Fruit fly (Drosophila melanogaster): ENCODE measurements around the gene ppk18.

Gene ppk18

dm6 chr2L:9785917-9786432 lies 15.2 kb upstream of the ppk18 start (continued):
- TF ChIP-seq CG8290 (GFP tag; optimal IDR thresholded peaks at IDR 0.05) = no peak
- peak in 1 of 2 experiments; percentile 8 for TF ChIP-seq CG8290 (tag; optimal IDR thresholded peaks at IDR 0.05)
- peak; percentile 22 for TF ChIP-seq nom (GFP tag; optimal IDR thresholded peaks at IDR 0.05)
- TF ChIP-seq caup (GFP tag; optimal IDR thresholded peaks at IDR 0.05; ENCODE audit: severe bottlenecking) = peak; percentile 14
- TF ChIP-seq chinmo (GFP tag; IDR thresholded peaks at IDR 0.05; ENCODE audit: partially characterized antibody) = peak; percentile 78; the same call in 1 of the 4 replicates
- peak; percentile 95 for TF ChIP-seq abd-A (tag; optimal IDR thresholded peaks at IDR 0.05)

- peak; percentile 4 for TF ChIP-seq sens (GFP tag)
- no peak for TF ChIP-seq CG16779 (GFP tag; IDR thresholded peaks at IDR 0.05)
Observed at dm6 chr2L:9784468-9784867, 13.7 kb upstream of the ppk18 start.

DNA sequence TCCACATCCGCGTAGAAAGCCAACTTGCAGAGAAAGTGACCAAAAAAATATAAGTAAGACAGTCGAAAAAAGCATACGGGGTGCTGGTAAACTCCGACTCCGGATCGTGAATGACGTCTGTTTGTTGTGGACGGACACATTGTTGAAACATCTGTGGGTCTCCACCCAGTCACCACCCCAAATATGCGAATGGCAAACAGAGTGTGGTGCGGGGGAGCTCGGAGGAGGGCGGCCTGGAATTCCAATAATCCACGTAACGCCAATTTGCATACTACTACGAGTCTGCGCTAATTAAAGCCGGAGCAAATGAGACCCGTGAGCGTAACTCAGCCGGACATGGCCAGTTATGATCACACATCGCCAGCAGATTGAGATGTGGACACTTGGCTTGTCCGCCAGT lies 12.3 kb upstream of the ppk18 start:
- TF ChIP-seq peb (GFP tag; IDR thresholded peaks at IDR 0.05) (no peak), CG6854 (GFP tag; optimal IDR thresholded peaks at IDR 0.05) (no peak), CG11247 (GFP tag; IDR thresholded peaks at IDR 0.05) (no peak), CG13287 (GFP tag; IDR thresholded peaks at IDR 0.05; ENCODE audit: partially characterized antibody) (no peak), CG9215 (GFP tag; IDR thresholded peaks at IDR 0.05) (no peak), E2f1 (GFP tag; IDR thresholded peaks at IDR 0.05) (no peak), B-H2 (GFP tag; optimal IDR thresholded peaks at IDR 0.05) (no peak), Nf-YC (tag; optimal IDR thresholded peaks at IDR 0.05) (no peak), CG12104 (GFP tag; optimal IDR thresholded peaks at IDR 0.05) (no peak), Ets97D (GFP tag; optimal IDR thresholded peaks at IDR 0.05) (no peak), HLHmδ (GFP tag; optimal IDR thresholded peaks at IDR 0.05) (no peak), nerfin-2 (GFP tag; IDR thresholded peaks at IDR 0.05; ENCODE audit: partially characterized antibody) (no peak), Drgx (GFP tag; IDR thresholded peaks at IDR 0.05) (no peak), CG11398 (GFP tag; optimal IDR thresholded peaks at IDR 0.05) (no peak), sd (tag; optimal IDR thresholded peaks at IDR 0.05) (peak; percentile 79), vnd (GFP tag; IDR thresholded peaks at IDR 0.05; ENCODE audit: partially characterized antibody) (no peak), CG42726 (GFP tag; IDR thresholded peaks at IDR 0.05; ENCODE audit: partially characterized antibody) (0 out of 2 replicates have a peak, but pooled peaks have one; percentile 13), Med (GFP tag) (peak; percentile 4), tap (tag; optimal IDR thresholded peaks at IDR 0.05) (no peak), CG4820 (GFP tag; optimal IDR thresholded peaks at IDR 0.05) (no peak)

DNA sequence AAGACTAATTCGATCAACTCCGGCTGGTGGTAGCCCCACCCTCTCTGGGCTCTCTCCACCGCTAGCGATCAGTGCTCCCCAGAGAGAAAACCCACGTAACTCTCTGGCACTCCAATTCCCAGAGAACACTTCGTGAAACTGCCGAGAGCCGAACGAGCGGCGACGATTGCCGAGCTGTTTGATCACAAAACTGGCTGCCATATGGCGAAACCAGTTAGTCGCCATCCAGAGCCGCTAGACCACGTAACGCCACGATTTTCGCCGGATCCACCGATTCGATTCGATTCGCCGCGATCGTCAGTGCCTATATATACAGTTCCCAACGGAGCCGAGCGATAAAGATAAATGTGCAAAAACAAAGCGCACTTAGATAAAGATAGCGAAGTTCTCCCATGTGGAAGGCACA lies 11.4 kb upstream of the ppk18 start, which contains the start of gene IP3K1:
TSS of gene IP3K1 (plus strand) at position 209 of the 406 bp plus-strand sequence.
- peak; percentile 82 for TF ChIP-seq gro (GFP tag; optimal IDR thresholded peaks at IDR 0.05)
- peak; percentile 51 for TF ChIP-seq Hmr (GFP tag; optimal IDR thresholded peaks at IDR 0.05)
- no peak; the same call in 1 of the 2 replicates for TF ChIP-seq CG14014 (GFP tag; IDR thresholded peaks at IDR 0.05)
- peak; percentile 66 for TF ChIP-seq tx (GFP tag; optimal IDR thresholded peaks at IDR 0.05)
- TF ChIP-seq ERR (GFP tag; optimal IDR thresholded peaks at IDR 0.05) = peak; percentile 28
- peak; percentile 59 for TF ChIP-seq Atf6 (GFP tag; IDR thresholded peaks at IDR 0.05)
- no peak for TF ChIP-seq CoRest (tag; optimal IDR thresholded peaks at IDR 0.05)
- TF ChIP-seq Med (GFP tag) = peak; percentile 93
- peak; percentile 87 for TF ChIP-seq CG34376 (GFP tag; optimal IDR thresholded peaks at IDR 0.05)
- TF ChIP-seq CG4282 (GFP tag; optimal IDR thresholded peaks at IDR 0.05) = no peak
- no peak for TF ChIP-seq CG1233 (GFP tag; optimal IDR thresholded peaks at IDR 0.05)
- TF ChIP-seq fd96Cb (tag; optimal IDR thresholded peaks at IDR 0.05) = no peak
- TF ChIP-seq dm (GFP tag; optimal IDR thresholded peaks at IDR 0.05) = no peak
- TF ChIP-seq MTF-1 (GFP tag; optimal IDR thresholded peaks at IDR 0.05; ENCODE audit: borderline replicate concordance) = peak; percentile 43
- TF ChIP-seq CG11695 (GFP tag; IDR thresholded peaks at IDR 0.05) = peak; percentile 24; the same call in 1 of the 3 replicates
- TF ChIP-seq lilli (GFP tag; optimal IDR thresholded peaks at IDR 0.05) = peak; percentile 16
- peak; percentile 62 for TF ChIP-seq BtbVII (GFP tag; optimal IDR thresholded peaks at IDR 0.05)
- TF ChIP-seq CG10543 (GFP tag; optimal IDR thresholded peaks at IDR 0.05) = peak; percentile 85
- peak; percentile 43; the same call in 1 of the 2 replicates for TF ChIP-seq HLH3B (GFP tag; IDR thresholded peaks at IDR 0.05)
- TF ChIP-seq CG1024 (GFP tag; IDR thresholded peaks at IDR 0.05) = peak; percentile 3; the same call in 1 of the 2 replicates
